Worm (Caenorhabditis elegans): ENCODE data around the gene H39E23.2.

ce11 chrV:14146199-14146598 lies 36.1 kb downstream of the H39E23.2 start, which contains the start of gene acs-10:
- TF ChIP-seq snpc-4 (tag; optimal IDR thresholded peaks at IDR 0.05): no peak
- no peak for TF ChIP-seq mxl-3 (GFP tag; optimal IDR thresholded peaks at IDR 0.05)
- no peak for TF ChIP-seq ztf-11 (tag; optimal IDR thresholded peaks at IDR 0.05)
- no peak for TF ChIP-seq dpl-1 (GFP tag; optimal IDR thresholded peaks at IDR 0.05)
- no peak for TF ChIP-seq lin-39 (tag; optimal IDR thresholded peaks at IDR 0.05)
- TF ChIP-seq nhr-76 (tag; optimal IDR thresholded peaks at IDR 0.05): no peak
- TF ChIP-seq nhr-102 (tag; optimal IDR thresholded peaks at IDR 0.05): no peak

Measured in whole organism, L4 larva.